Fruit fly (Drosophila melanogaster) whole organism, embryonic: ENCODE results near the gene MSBP.

Experiments used
- Ada2b ChIP-seq: fragments of 200-800 bp; sonication (Bioruptor generic); IDR thresholded peaks from 2 replicates; pipeline ENCODE4 v1.3.6; 2022; ENCODE audit warnings: missing biosample characterization, missing genetic modification characterization
- B-H1 ChIP-seq: fragments of 200-800 bp; sonication (Bioruptor generic); IDR thresholded peaks from 3 replicates; pipeline ENCODE4 v1.3.6; 2022; ENCODE audit warnings: missing biosample characterization, missing genetic modification characterization
- CG12659 ChIP-seq: fragments of 200-800 bp; sonication (Bioruptor generic); optimal IDR thresholded peaks from 3 replicates; lab custom pipeline; 2017; ENCODE audit warnings: mild to moderate bottlenecking, missing biosample characterization, missing genetic modification reagents, missing genetic modification characterization
- CG13624 ChIP-seq: fragments of 200-800 bp; sonication (Bioruptor generic); optimal IDR thresholded peaks from 2 replicates; lab custom pipeline; 2016; ENCODE audit warnings: missing biosample characterization, missing genetic modification characterization
- CG14710 ChIP-seq: fragments of 200-800 bp; sonication (Bioruptor generic); optimal IDR thresholded peaks from 3 replicates; lab custom pipeline; 2019; ENCODE audit warnings: missing biosample characterization, mild to moderate bottlenecking, missing genetic modification characterization, moderate library complexity
- CG14860 ChIP-seq: fragments of 200-800 bp; sonication (Bioruptor generic); IDR thresholded peaks from 3 replicates; pipeline ENCODE4 v1.3.6; 2022; ENCODE audit warnings: missing biosample characterization, missing genetic modification characterization; ENCODE audit not compliant: partially characterized antibody
- CG15514 ChIP-seq: fragments of 200-800 bp; sonication (Bioruptor generic); optimal IDR thresholded peaks from 3 replicates; lab custom pipeline; 2017; ENCODE audit warnings: missing biosample characterization, missing genetic modification characterization, mild to moderate bottlenecking, moderate library complexity, missing genetic modification reagents
- CG1603 ChIP-seq: fragments of 200-800 bp; sonication (Bioruptor generic); optimal IDR thresholded peaks from 2 replicates; lab custom pipeline; 2019; ENCODE audit warnings: missing biosample characterization, mild to moderate bottlenecking, missing genetic modification characterization, moderate library complexity
- CG17829 ChIP-seq: fragments of 200-800 bp; optimal IDR thresholded peaks from 2 replicates; lab custom pipeline; 2019; ENCODE audit warnings: missing biosample characterization, mild to moderate bottlenecking, missing genetic modification characterization, moderate library complexity
- CG18599 ChIP-seq: fragments of 200-800 bp; sonication (Bioruptor generic); optimal IDR thresholded peaks from 3 replicates; lab custom pipeline; 2017; ENCODE audit warnings: missing biosample characterization, missing genetic modification characterization, mild to moderate bottlenecking, moderate library complexity, missing genetic modification reagents
- CG2199 ChIP-seq: fragments of 200-800 bp; sonication (Bioruptor generic); IDR thresholded peaks from 3 replicates; pipeline ENCODE4 v1.3.6; 2022; ENCODE audit warnings: missing biosample characterization, missing genetic modification characterization
- CG2875 ChIP-seq: fragments of 200-800 bp; sonication (Bioruptor generic); optimal IDR thresholded peaks from 2 replicates; lab custom pipeline; 2017; ENCODE audit warnings: missing biosample characterization, mild to moderate bottlenecking, missing genetic modification characterization, missing genetic modification reagents
- CG3065 ChIP-seq: fragments of 200-800 bp; sonication (Bioruptor generic); optimal IDR thresholded peaks from 2 replicates; lab custom pipeline; 2016; ENCODE audit warnings: missing biosample characterization, missing genetic modification characterization
- CG31224 ChIP-seq: fragments of 200-800 bp; sonication (Bioruptor generic); IDR thresholded peaks from 2 replicates; pipeline ENCODE4 v1.3.6; 2022; ENCODE audit warnings: missing biosample characterization, missing genetic modification characterization
- CG3407 ChIP-seq: fragments of 200-800 bp; sonication (Bioruptor generic); optimal IDR thresholded peaks from 2 replicates; lab custom pipeline; 2018; ENCODE audit warnings: missing biosample characterization, mild to moderate bottlenecking, missing genetic modification characterization
- CG34224 ChIP-seq: fragments of 200-800 bp; sonication (Bioruptor generic); IDR thresholded peaks from 3 replicates; pipeline ENCODE4 v1.3.6; 2022; ENCODE audit warnings: missing biosample characterization, missing genetic modification characterization; ENCODE audit not compliant: partially characterized antibody
- CG3995 ChIP-seq: fragments of 200-800 bp; sonication (Bioruptor generic); optimal IDR thresholded peaks from 3 replicates; lab custom pipeline; 2016; ENCODE audit warnings: missing biosample characterization, missing genetic modification characterization
- CG42726 ChIP-seq: fragments of 200-800 bp; sonication (Bioruptor generic); IDR thresholded peaks from 2 replicates; pipeline ENCODE4 v1.3.6; 2022; ENCODE audit warnings: missing biosample characterization, missing genetic modification characterization; ENCODE audit not compliant: partially characterized antibody
- CG6683 ChIP-seq: fragments of 200-800 bp; sonication (Bioruptor generic); optimal IDR thresholded peaks from 2 replicates; lab custom pipeline; 2017; ENCODE audit warnings: missing biosample characterization, mild to moderate bottlenecking, missing genetic modification characterization, missing genetic modification reagents
- CG7357 ChIP-seq: fragments of 200-800 bp; sonication (Bioruptor generic); IDR thresholded peaks from 3 replicates; pipeline ENCODE4 v1.3.6; 2022; ENCODE audit warnings: missing biosample characterization, missing genetic modification characterization
- CG7556 ChIP-seq: fragments of 200-800 bp; sonication (Bioruptor generic); optimal IDR thresholded peaks from 2 replicates; lab custom pipeline; 2017; ENCODE audit warnings: missing biosample characterization, mild to moderate bottlenecking, missing genetic modification characterization
- CG7786 ChIP-seq: fragments of 200-800 bp; sonication (Bioruptor generic); optimal IDR thresholded peaks from 2 replicates; lab custom pipeline; 2016; ENCODE audit warnings: missing biosample characterization, missing genetic modification characterization
- CG8281 ChIP-seq: fragments of 200-800 bp; sonication (Bioruptor generic); optimal IDR thresholded peaks from 2 replicates; lab custom pipeline; 2018; ENCODE audit warnings: missing biosample characterization, mild to moderate bottlenecking, missing genetic modification characterization, moderate library complexity
- D ChIP-seq, 2 experiments: fragments of 200-800 bp in 1 of 2; fragments of >200 bp in 1 of 2; sonication (Bioruptor generic) in 1 of 2; optimal IDR thresholded peaks; 2 replicates in 1 of 2; 3 replicates in 1 of 2; lab custom pipeline; 2017; ENCODE audit warnings: mild to moderate bottlenecking in 1 of 2, missing biosample characterization in 1 of 2, missing genetic modification characterization in 1 of 2, missing genetic modification reagents in 1 of 2
- Doc3 ChIP-seq: fragments of 200-800 bp; sonication (Bioruptor generic); IDR thresholded peaks from 3 replicates; pipeline ENCODE4 v1.3.6; 2022; ENCODE audit warnings: missing biosample characterization, missing genetic modification characterization; ENCODE audit not compliant: partially characterized antibody
- Dref ChIP-seq: fragments of 200-800 bp; sonication (Bioruptor generic); IDR thresholded peaks from 2 replicates; pipeline ENCODE4 v1.3.6; 2022; ENCODE audit warnings: missing biosample characterization, missing genetic modification characterization
- GATAe ChIP-seq: fragments of 200-800 bp; sonication (Bioruptor generic); conservative IDR thresholded peaks from 2 replicates; pipeline ENCODE4 v1.3.6; 2022; ENCODE audit warnings: missing biosample characterization, missing genetic modification characterization
- HLH4C ChIP-seq: fragments of 200-800 bp; sonication (Bioruptor generic); IDR thresholded peaks from 3 replicates; pipeline ENCODE4 v1.3.6; 2022; ENCODE audit warnings: missing biosample characterization, missing genetic modification characterization; ENCODE audit not compliant: partially characterized antibody
- HmgD ChIP-seq: fragments of 200-800 bp; sonication (Bioruptor generic); optimal IDR thresholded peaks from 3 replicates; lab custom pipeline; 2016; ENCODE audit warnings: missing biosample characterization, missing genetic modification characterization
- HmgZ ChIP-seq: fragments of 200-800 bp; sonication (Bioruptor generic); optimal IDR thresholded peaks from 2 replicates; lab custom pipeline; 2018; ENCODE audit warnings: missing biosample characterization, mild to moderate bottlenecking, missing genetic modification characterization
- Hr39 ChIP-seq: fragments of >200 bp; optimal IDR thresholded peaks from 2 replicates; lab custom pipeline; 2017
- Nf-YB ChIP-seq: fragments of 200-800 bp; sonication (Bioruptor generic); optimal IDR thresholded peaks from 3 replicates; lab custom pipeline; 2019; ENCODE audit warnings: missing biosample characterization, mild to moderate bottlenecking, missing genetic modification characterization, moderate library complexity
- fd102C ChIP-seq: fragments of 200-800 bp; sonication (Bioruptor generic); optimal IDR thresholded peaks from 2 replicates; lab custom pipeline; 2018; ENCODE audit warnings: missing biosample characterization, mild to moderate bottlenecking, missing genetic modification characterization, moderate library complexity
- grau ChIP-seq: fragments of 200-800 bp; optimal IDR thresholded peaks from 3 replicates; lab custom pipeline; 2019; ENCODE audit warnings: missing biosample characterization, mild to moderate bottlenecking, missing genetic modification characterization, moderate library complexity
- hb ChIP-seq: fragments of 200-800 bp; sonication (Bioruptor generic); IDR thresholded peaks from 3 replicates; pipeline ENCODE4 v1.3.6; 2022; ENCODE audit warnings: missing biosample characterization, missing genetic modification characterization; ENCODE audit not compliant: partially characterized antibody
- ken ChIP-seq: fragments of 200-800 bp; sonication (Bioruptor generic); IDR thresholded peaks from 3 replicates; pipeline ENCODE4 v1.3.6; 2022; ENCODE audit warnings: missing biosample characterization, missing genetic modification characterization
- kni ChIP-seq: fragments of 200-800 bp; sonication (Bioruptor generic); optimal IDR thresholded peaks from 3 replicates; lab custom pipeline; 2017; ENCODE audit warnings: mild to moderate bottlenecking, missing biosample characterization, missing genetic modification reagents, missing genetic modification characterization
- mld ChIP-seq: fragments of 200-800 bp; sonication (Bioruptor generic); IDR thresholded peaks from 3 replicates; pipeline ENCODE4 v1.3.6; 2022; ENCODE audit warnings: missing biosample characterization, missing genetic modification characterization; ENCODE audit not compliant: partially characterized antibody
- pb ChIP-seq: fragments of 200-800 bp; sonication (Bioruptor generic); optimal IDR thresholded peaks from 3 replicates; lab custom pipeline; 2016; ENCODE audit warnings: missing biosample characterization, missing genetic modification characterization
- salm ChIP-seq: fragments of 200-800 bp; sonication (Bioruptor generic); optimal IDR thresholded peaks from 2 replicates; lab custom pipeline; 2018; ENCODE audit warnings: missing biosample characterization, mild to moderate bottlenecking, missing genetic modification characterization
- schlank ChIP-seq: fragments of 200-800 bp; sonication (Bioruptor generic); optimal IDR thresholded peaks from 2 replicates; lab custom pipeline; 2018; ENCODE audit warnings: missing biosample characterization, mild to moderate bottlenecking, missing genetic modification characterization
- sim ChIP-seq: fragments of 200-800 bp; sonication (Bioruptor generic); IDR thresholded peaks from 2 replicates; pipeline ENCODE4 v1.3.6; 2022; ENCODE audit warnings: missing biosample characterization, missing genetic modification characterization
- tna ChIP-seq: fragments of 200-800 bp; sonication (Bioruptor generic); IDR thresholded peaks from 2 replicates; pipeline ENCODE4 v1.3.6; 2022; ENCODE audit warnings: missing biosample characterization, missing genetic modification characterization; ENCODE audit not compliant: partially characterized antibody
- vvl ChIP-seq: fragments of 200-800 bp; sonication (Bioruptor generic); IDR thresholded peaks from 2 replicates; pipeline ENCODE4 v1.3.6; 2022; ENCODE audit warnings: missing biosample characterization, missing genetic modification characterization
- zen ChIP-seq: fragments of 200-800 bp; sonication (Bioruptor generic); optimal IDR thresholded peaks from 3 replicates; lab custom pipeline; 2018; ENCODE audit warnings: missing biosample characterization, mild to moderate bottlenecking, missing genetic modification characterization, moderate library complexity
- zen2 ChIP-seq: fragments of 200-800 bp; sonication (Bioruptor generic); IDR thresholded peaks from 3 replicates; pipeline ENCODE4 v1.3.6; 2022; ENCODE audit warnings: missing biosample characterization, missing genetic modification characterization; ENCODE audit not compliant: partially characterized antibody
- zfh2 ChIP-seq: fragments of 200-800 bp; sonication (Bioruptor generic); optimal IDR thresholded peaks from 2 replicates; lab custom pipeline; 2016; ENCODE audit warnings: missing biosample characterization, missing genetic modification characterization

MSBP gene

dm6 chrX:15891606-15892345 is 1.9 kb upstream of the MSBP start, which contains the start of gene shi (continued):
- TF ChIP-seq CG7357 (GFP tag; lab: Robert Waterston, UW) (peak; percentile 51; the same call in 1 of the 3 replicates), CG31224 (GFP tag; lab: Robert Waterston, UW) (no peak), Hr39 (lab: Kevin White, UChicago) (no peak), ken (no peak), D (optimal IDR thresholded peaks at IDR 0.05; lab: Kevin White, UChicago) (no peak), D (GFP tag; optimal IDR thresholded peaks at IDR 0.05; lab: Kevin White, UChicago) (no peak), CG7556 (GFP tag; lab: Kevin White, UChicago) (no peak), tna (GFP tag; lab: Robert Waterston, UW) (peak; percentile 98), vvl (GFP tag; lab: Robert Waterston, UW) (peak; percentile 85; the same call in 1 of the 2 replicates), Nf-YB (peak; percentile 18), schlank (tag; lab: Kevin White, UChicago) (no peak), CG3995 (peak; percentile 9), CG1603 (tag; lab: Kevin White, UChicago) (peak; percentile 79), CG14860 (GFP tag; lab: Robert Waterston, UW) (peak; percentile 97), zen2 (GFP tag; lab: Robert Waterston, UW) (peak; percentile 97; the same call in 2 of the 3 replicates), CG6683 (GFP tag; lab: Kevin White, UChicago) (no peak), Dref (GFP tag; lab: Robert Waterston, UW) (peak; percentile 96), CG13624 (GFP tag; lab: Kevin White, UChicago) (peak; percentile 19), pb (GFP tag; lab: Kevin White, UChicago) (no peak), CG2875 (GFP tag; lab: Kevin White, UChicago) (no peak), Doc3 (GFP tag; lab: Robert Waterston, UW) (peak; percentile 91), kni (peak; percentile 19), CG14710 (peak; percentile 60), salm (no peak), zen (tag; lab: Kevin White, UChicago) (peak; percentile 46), fd102C (GFP tag; lab: Kevin White, UChicago) (no peak), CG18599 (GFP tag; lab: Kevin White, UChicago) (peak; percentile 29), HmgZ (tag; lab: Kevin White, UChicago) (peak; percentile 73), hb (GFP tag; lab: Robert Waterston, UW) (peak; percentile 99), sim (no peak), HLH4C (GFP tag; lab: Robert Waterston, UW) (peak; percentile 99), CG34224 (peak; percentile 98), mld (GFP tag; lab: Robert Waterston, UW) (peak; percentile 96), CG17829 (tag; lab: Kevin White, UChicago) (peak; percentile 37), CG3065 (no peak), B-H1 (GFP tag; lab: Robert Waterston, UW) (no peak), CG7786 (peak; percentile 14), CG8281 (tag; lab: Kevin White, UChicago) (no peak), CG15514 (GFP tag; lab: Kevin White, UChicago) (peak; percentile 60), zfh2 (GFP tag; lab: Kevin White, UChicago) (peak; percentile 13), HmgD (GFP tag; lab: Kevin White, UChicago) (peak; percentile 43), CG2199 (GFP tag; lab: Robert Waterston, UW) (no peak), grau (tag; lab: Kevin White, UChicago) (no peak), Ada2b (GFP tag; lab: Robert Waterston, UW) (no peak), CG42726 (peak; percentile 98), GATAe (no peak), CG3407 (GFP tag; lab: Kevin White, UChicago) (no peak), CG12659 (GFP tag; lab: Kevin White, UChicago) (peak; percentile 76)
